Worm (Caenorhabditis elegans): ENCODE results near the gene C06E7.4.

DNA sequence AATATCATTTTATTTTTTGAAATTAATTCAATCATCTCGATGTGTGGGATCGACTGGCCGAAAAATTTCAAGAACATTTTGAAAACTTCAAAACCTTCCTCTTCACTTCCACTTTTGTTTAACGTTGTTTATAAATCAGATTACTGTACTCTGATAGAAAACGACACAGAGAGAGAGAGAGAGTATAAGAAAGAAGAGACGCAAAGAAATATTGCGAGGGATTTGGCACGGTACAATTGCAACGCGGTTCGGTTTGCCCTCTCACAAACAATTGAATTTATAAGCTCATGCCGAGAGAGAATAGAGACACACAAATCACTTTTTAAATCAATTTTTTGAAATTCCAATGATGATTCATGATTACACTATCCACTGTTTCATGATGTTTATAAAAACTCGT is 53.4 kb downstream of the C06E7.4 start:
- TF ChIP-seq tbx-11 (GFP tag; IDR thresholded peaks at IDR 0.05) (no peak), flt-1 (GFP tag; IDR thresholded peaks at IDR 0.05) (no peak), ama-1 (optimal IDR thresholded peaks at IDR 0.05) (no peak), pes-1 (GFP tag; IDR thresholded peaks at IDR 0.05) (no peak), tbx-37 (GFP tag; conservative IDR thresholded peaks at IDR 0.05) (no peak), hmg-4 (GFP tag; optimal IDR thresholded peaks at IDR 0.05) (no peak), F13C5.2 (tag; optimal IDR thresholded peaks at IDR 0.05) (no peak), scrt-1 (GFP tag; IDR thresholded peaks at IDR 0.05) (no peak), hnd-1 (tag; optimal IDR thresholded peaks at IDR 0.05) (no peak), ceh-36 (tag; optimal IDR thresholded peaks at IDR 0.05) (no peak)

All from whole organism, early embryonic.